Worm (Caenorhabditis elegans): ENCODE measurements around the gene F08F1.9.
"Not testable (repeated sequence)": the region's sequence is repeated elsewhere in the genome, so short reads cannot be mapped to it uniquely, and the experiment has no call there.

The F08F1.9 gene

DNA sequence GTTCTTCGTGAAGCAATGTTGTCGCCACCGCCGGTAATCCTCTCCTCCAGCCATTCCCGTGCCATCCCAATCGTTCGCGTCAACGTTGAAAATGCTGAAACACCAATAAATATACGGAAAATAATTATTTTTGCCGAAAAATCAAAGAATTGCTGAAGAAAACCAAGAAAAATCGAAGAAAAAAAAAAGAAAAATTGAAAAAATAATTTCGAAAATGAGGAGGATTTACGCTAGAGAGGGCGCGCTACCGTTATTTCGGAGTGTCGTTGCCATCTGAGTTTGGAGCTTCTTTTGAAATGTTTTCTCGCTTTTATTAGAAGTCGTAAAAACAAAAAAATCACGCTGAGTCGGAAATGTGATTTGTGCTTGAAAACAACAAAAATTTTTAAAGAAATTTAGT is at the start of gene F08F1.9:
Gene F08F1.9, minus strand, starts transcription at position 101 of the 400 bp plus-strand sequence.
- not testable (repeated sequence) for TF ChIP-seq lin-15B, unc-39, elt-2 (tag; optimal IDR thresholded peaks at IDR 0.05)

DNA sequence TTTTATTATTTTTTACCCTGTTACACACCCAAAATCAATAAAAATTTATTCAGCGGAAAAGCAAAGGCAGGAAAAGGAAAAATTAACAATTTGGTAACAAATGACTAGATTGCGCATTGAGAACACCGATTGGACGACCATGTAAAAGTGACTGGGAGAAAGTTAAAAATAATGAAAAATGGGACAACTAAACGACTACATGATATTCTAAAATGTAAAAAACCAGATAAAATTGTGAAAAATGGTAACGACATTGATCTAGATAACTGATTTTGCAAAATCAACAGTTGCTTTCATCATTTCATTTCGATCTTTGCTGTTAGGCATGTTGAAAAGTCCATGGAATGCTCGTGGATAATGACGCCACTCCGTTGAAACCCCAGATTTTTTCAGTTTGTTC is 49.1 kb upstream of the F08F1.9 start:
- TF ChIP-seq nhr-23 (tag; optimal IDR thresholded peaks at IDR 0.05): no peak
- TF ChIP-seq elt-3 (tag; optimal IDR thresholded peaks at IDR 0.05): no peak
- TF ChIP-seq ceh-16 (tag; optimal IDR thresholded peaks at IDR 0.05): no peak
- TF ChIP-seq nhr-25 (tag; optimal IDR thresholded peaks at IDR 0.05): no peak
- TF ChIP-seq ceh-9 (tag; optimal IDR thresholded peaks at IDR 0.05): no peak
- TF ChIP-seq elt-1 (tag; optimal IDR thresholded peaks at IDR 0.05): no peak
- TF ChIP-seq mml-1 (tag; optimal IDR thresholded peaks at IDR 0.05): no peak
- no peak for TF ChIP-seq nhr-67 (tag; optimal IDR thresholded peaks at IDR 0.05)
- no peak for TF ChIP-seq hmg-11 (tag; optimal IDR thresholded peaks at IDR 0.05)
- no peak for TF ChIP-seq nfya-1 (tag; optimal IDR thresholded peaks at IDR 0.05; ENCODE audit: insufficient read depth)
- no peak for TF ChIP-seq unc-39 (tag; optimal IDR thresholded peaks at IDR 0.05)
- no peak for TF ChIP-seq pqm-1 (tag; optimal IDR thresholded peaks at IDR 0.05)
- TF ChIP-seq egl-27 (tag; optimal IDR thresholded peaks at IDR 0.05): no peak
- TF ChIP-seq sea-2 (GFP tag; optimal IDR thresholded peaks at IDR 0.05): no peak
- TF ChIP-seq snpc-4 (tag; optimal IDR thresholded peaks at IDR 0.05): no peak
- no peak for TF ChIP-seq nhr-77 (tag; optimal IDR thresholded peaks at IDR 0.05)
- no peak for TF ChIP-seq elt-2 (tag; optimal IDR thresholded peaks at IDR 0.05)

DNA sequence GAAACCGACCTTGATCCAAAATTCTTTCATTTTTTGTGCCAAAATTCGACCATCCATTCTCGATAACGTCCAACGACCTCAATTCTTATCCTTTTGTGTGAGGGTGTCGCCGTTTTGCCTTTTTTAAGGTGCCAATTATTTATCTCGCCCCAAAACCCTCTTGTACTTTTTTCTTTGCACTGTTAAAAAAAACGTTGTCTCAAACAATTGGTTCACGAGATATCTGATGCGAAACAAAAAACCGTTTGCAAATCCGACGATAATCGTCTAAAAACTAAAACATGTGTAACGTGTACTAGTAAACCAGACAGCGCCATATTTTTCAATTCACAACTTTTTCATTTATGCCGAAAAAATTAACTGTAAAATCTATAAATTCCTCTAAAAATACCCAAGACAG is 46.7 kb upstream of the F08F1.9 start, which contains the start of gene F16F9.3:
Gene F16F9.3, plus strand, starts transcription at position 301 of the 400 bp plus-strand sequence.
- TF ChIP-seq ztf-4 (tag; optimal IDR thresholded peaks at IDR 0.05) (no peak), daf-12 (tag; optimal IDR thresholded peaks at IDR 0.05) (no peak), nhr-11 (tag; optimal IDR thresholded peaks at IDR 0.05) (no peak), skn-1 (tag; optimal IDR thresholded peaks at IDR 0.05) (no peak), ama-1 (optimal IDR thresholded peaks at IDR 0.05) (no peak), eor-1 (tag; optimal IDR thresholded peaks at IDR 0.05) (no peak), ceh-9 (tag; optimal IDR thresholded peaks at IDR 0.05) (no peak), zag-1 (tag; optimal IDR thresholded peaks at IDR 0.05) (no peak), nhr-43 (tag; optimal IDR thresholded peaks at IDR 0.05; ENCODE audit: poor library complexity, severe bottlenecking) (no peak), fkh-10 (GFP tag; optimal IDR thresholded peaks at IDR 0.05) (no peak), ceh-28 (tag; optimal IDR thresholded peaks at IDR 0.05) (no peak), lsy-12 (tag; optimal IDR thresholded peaks at IDR 0.05) (no peak), nhr-237 (tag; optimal IDR thresholded peaks at IDR 0.05) (no peak), nhr-76 (tag; optimal IDR thresholded peaks at IDR 0.05) (no peak), ZK546.5 (tag; optimal IDR thresholded peaks at IDR 0.05) (no peak), egl-27 (tag; optimal IDR thresholded peaks at IDR 0.05) (no peak), pha-4 (tag; optimal IDR thresholded peaks at IDR 0.05) (no peak), nhr-25 (tag; optimal IDR thresholded peaks at IDR 0.05) (no peak), unc-39 (tag; optimal IDR thresholded peaks at IDR 0.05) (no peak), elt-3 (tag; optimal IDR thresholded peaks at IDR 0.05) (no peak)

DNA sequence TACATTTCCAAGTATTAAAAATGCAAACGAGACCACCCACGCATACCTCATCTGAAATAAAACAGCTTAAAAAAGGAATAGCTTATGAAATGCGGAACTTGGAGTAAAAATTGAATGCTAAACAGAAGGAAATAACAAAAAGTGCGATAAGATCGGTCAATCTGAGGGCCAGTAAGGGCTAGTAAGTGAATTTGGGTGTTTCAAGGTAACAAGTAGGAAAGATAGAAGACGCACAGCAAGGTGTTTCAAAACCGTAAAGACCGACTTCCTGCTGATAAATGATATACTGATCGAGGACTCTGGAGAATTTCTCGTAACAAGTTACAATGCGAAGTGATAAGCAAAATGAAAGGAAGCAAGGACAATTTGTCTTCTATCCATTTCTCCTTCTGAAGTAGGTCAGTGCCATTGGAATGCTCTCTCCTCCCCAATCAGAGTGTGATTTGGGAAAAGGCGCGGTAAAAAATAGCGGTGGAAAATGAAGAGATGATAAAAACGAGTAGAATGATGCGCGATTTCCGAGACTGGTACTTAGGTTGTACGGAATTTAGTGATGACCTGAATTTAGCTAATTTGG is 45.0 kb upstream of the F08F1.9 start, which contains the start of gene dpy-6:
Gene dpy-6, minus strand, starts transcription at position 51 of the 577 bp plus-strand sequence.
- no peak for TF ChIP-seq nhr-67 (tag; optimal IDR thresholded peaks at IDR 0.05)
- no peak for TF ChIP-seq nhr-237 (tag; optimal IDR thresholded peaks at IDR 0.05)
- TF ChIP-seq fkh-10 (GFP tag; optimal IDR thresholded peaks at IDR 0.05): no peak
- no peak for TF ChIP-seq ceh-82 (tag; optimal IDR thresholded peaks at IDR 0.05)
- peak; percentile 36 for TF ChIP-seq nhr-23 (tag; optimal IDR thresholded peaks at IDR 0.05)
- TF ChIP-seq elt-3 (tag; optimal IDR thresholded peaks at IDR 0.05): peak in 1 of 3 experiments; percentile 65

DNA sequence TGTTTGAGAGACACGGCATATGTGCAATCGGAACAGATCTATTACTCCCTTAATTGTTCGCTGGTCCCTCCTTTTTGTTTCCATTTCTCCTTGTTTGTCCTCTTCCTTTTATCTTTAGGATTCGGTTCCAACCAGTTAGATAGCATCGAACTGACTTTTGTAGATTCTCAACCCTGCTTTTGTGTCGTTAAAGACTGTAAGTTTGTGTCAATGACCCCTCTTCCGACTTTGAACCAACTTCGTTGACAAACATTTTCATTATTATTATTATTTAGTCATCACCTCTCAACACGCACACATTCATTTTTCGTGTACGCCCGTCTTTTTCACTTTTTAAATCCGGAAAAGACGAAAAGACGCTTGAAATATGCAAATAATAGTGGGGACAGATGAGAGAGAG is 35.5 kb upstream of the F08F1.9 start, which contains the start of gene F16F9.1:
Gene F16F9.1, plus strand, starts transcription at position 301 of the 400 bp plus-strand sequence.
- no peak for TF ChIP-seq nhr-28 (tag; optimal IDR thresholded peaks at IDR 0.05)
- no peak for TF ChIP-seq ZK546.5 (tag; optimal IDR thresholded peaks at IDR 0.05)
- TF ChIP-seq nhr-11 (tag; optimal IDR thresholded peaks at IDR 0.05): no peak
- TF ChIP-seq nhr-25 (tag; optimal IDR thresholded peaks at IDR 0.05): no peak
- no peak for TF ChIP-seq ceh-28 (tag; optimal IDR thresholded peaks at IDR 0.05)
- TF ChIP-seq pqm-1 (tag; optimal IDR thresholded peaks at IDR 0.05): no peak
- TF ChIP-seq elt-2 (tag; optimal IDR thresholded peaks at IDR 0.05): no peak
- no peak for TF ChIP-seq egl-5 (tag; optimal IDR thresholded peaks at IDR 0.05)
- no peak for TF ChIP-seq aly-2 (tag; optimal IDR thresholded peaks at IDR 0.05)
